Fruit fly (Drosophila melanogaster) whole organism, embryonic: ENCODE measurements around the gene NetB.

ENCODE experiments used
- Atf-2 ChIP-seq: fragments of 200-800 bp; sonication (Bioruptor generic); optimal IDR thresholded peaks from 2 replicates; lab custom pipeline; 2016; ENCODE audit warnings: missing biosample characterization, missing genetic modification characterization
- C15 ChIP-seq: fragments of 200-800 bp; sonication (Bioruptor generic); IDR thresholded peaks from 3 replicates; pipeline ENCODE4 v1.3.6; 2022; ENCODE audit warnings: missing biosample characterization, missing genetic modification characterization
- CG10321 ChIP-seq: fragments of 200-800 bp; sonication (Bioruptor generic); IDR thresholded peaks from 2 replicates; pipeline ENCODE4 v1.3.6; 2022; ENCODE audit warnings: missing biosample characterization, missing genetic modification characterization
- CG10366 ChIP-seq: fragments of 200-800 bp; sonication (Bioruptor generic); IDR thresholded peaks from 2 replicates; pipeline ENCODE4 v1.3.6; 2022; ENCODE audit warnings: missing biosample characterization, missing genetic modification characterization
- CG11504 ChIP-seq: fragments of 200-800 bp; sonication (Bioruptor generic); optimal IDR thresholded peaks from 3 replicates; lab custom pipeline; 2019; ENCODE audit warnings: missing biosample characterization, mild to moderate bottlenecking, missing genetic modification characterization, moderate library complexity
- CG12659 ChIP-seq: fragments of 200-800 bp; sonication (Bioruptor generic); optimal IDR thresholded peaks from 3 replicates; lab custom pipeline; 2017; ENCODE audit warnings: mild to moderate bottlenecking, missing biosample characterization, missing genetic modification reagents, missing genetic modification characterization
- CG13775 ChIP-seq: fragments of 200-800 bp; sonication (Bioruptor generic); optimal IDR thresholded peaks from 3 replicates; lab custom pipeline; 2017; ENCODE audit warnings: missing biosample characterization, mild to moderate bottlenecking, missing genetic modification characterization
- CG14050 ChIP-seq: fragments of 200-800 bp; sonication (Bioruptor generic); IDR thresholded peaks from 3 replicates; pipeline ENCODE4 v1.3.6; 2022; ENCODE audit warnings: missing biosample characterization, missing genetic modification characterization
- CG15011 ChIP-seq: fragments of 200-800 bp; sonication (Bioruptor generic); optimal IDR thresholded peaks from 3 replicates; lab custom pipeline; 2018; ENCODE audit warnings: missing biosample characterization, mild to moderate bottlenecking, missing genetic modification characterization
- CG16779 ChIP-seq: fragments of 200-800 bp; sonication (Bioruptor generic); IDR thresholded peaks from 2 replicates; pipeline ENCODE4 v1.3.6; 2022; ENCODE audit warnings: missing biosample characterization, missing genetic modification characterization
- CG18476 ChIP-seq: fragments of 200-800 bp; sonication (Bioruptor generic); optimal IDR thresholded peaks from 2 replicates; lab custom pipeline; 2016; ENCODE audit warnings: missing biosample characterization, mild to moderate bottlenecking, missing genetic modification characterization
- CG30020 ChIP-seq: fragments of 200-800 bp; optimal IDR thresholded peaks from 2 replicates; lab custom pipeline; 2019; ENCODE audit warnings: missing biosample characterization, mild to moderate bottlenecking, missing genetic modification characterization, moderate library complexity
- CG7963 ChIP-seq: fragments of 200-800 bp; sonication (Bioruptor generic); IDR thresholded peaks from 3 replicates; pipeline ENCODE4 v1.3.6; 2022; ENCODE audit warnings: missing biosample characterization, missing genetic modification characterization; ENCODE audit not compliant: partially characterized antibody
- CG8281 ChIP-seq: fragments of 200-800 bp; sonication (Bioruptor generic); optimal IDR thresholded peaks from 2 replicates; lab custom pipeline; 2018; ENCODE audit warnings: missing biosample characterization, mild to moderate bottlenecking, missing genetic modification characterization, moderate library complexity
- CG8944 ChIP-seq: fragments of 200-800 bp; sonication (Bioruptor generic); optimal IDR thresholded peaks from 3 replicates; lab custom pipeline; 2016; ENCODE audit warnings: missing biosample characterization, missing genetic modification characterization
- CHES-1-like ChIP-seq: fragments of 200-800 bp; sonication (Bioruptor generic); optimal IDR thresholded peaks from 2 replicates; lab custom pipeline; 2016; ENCODE audit warnings: missing biosample characterization, missing genetic modification characterization
- Chrac-16 ChIP-seq: fragments of 200-800 bp; sonication (Bioruptor generic); optimal IDR thresholded peaks from 3 replicates; lab custom pipeline; 2016; ENCODE audit warnings: missing biosample characterization, missing genetic modification characterization
- D ChIP-seq, 2 experiments: fragments of 200-800 bp in 1 of 2; fragments of >200 bp in 1 of 2; sonication (Bioruptor generic) in 1 of 2; optimal IDR thresholded peaks; 2 replicates in 1 of 2; 3 replicates in 1 of 2; lab custom pipeline; 2017; ENCODE audit warnings: mild to moderate bottlenecking in 1 of 2, missing biosample characterization in 1 of 2, missing genetic modification characterization in 1 of 2, missing genetic modification reagents in 1 of 2
- D19B ChIP-seq: fragments of 200-800 bp; sonication (Bioruptor generic); optimal IDR thresholded peaks from 2 replicates; lab custom pipeline; 2017; ENCODE audit warnings: missing biosample characterization, mild to moderate bottlenecking, missing genetic modification characterization
- E2f1 ChIP-seq: fragments of 200-800 bp; sonication (Bioruptor generic); IDR thresholded peaks from 2 replicates; pipeline ENCODE4 v1.3.6; 2022; ENCODE audit warnings: missing biosample characterization, missing genetic modification characterization
- E2f2 ChIP-seq: fragments of 200-800 bp; sonication (Bioruptor generic); IDR thresholded peaks from 2 replicates; pipeline ENCODE4 v1.3.6; 2022; ENCODE audit warnings: missing biosample characterization, missing genetic modification characterization
- HHEX ChIP-seq: fragments of 200-800 bp; sonication (Bioruptor generic); optimal IDR thresholded peaks from 3 replicates; lab custom pipeline; 2017; ENCODE audit warnings: missing biosample characterization, mild to moderate bottlenecking, missing genetic modification characterization, missing genetic modification reagents
- Oli ChIP-seq: fragments of 200-800 bp; sonication (Bioruptor generic); optimal IDR thresholded peaks from 2 replicates; lab custom pipeline; 2018; ENCODE audit warnings: missing biosample characterization, mild to moderate bottlenecking, missing genetic modification characterization, moderate library complexity
- Rfx ChIP-seq: fragments of 200-800 bp; sonication (Bioruptor generic); IDR thresholded peaks from 2 replicates; pipeline ENCODE4 v1.3.6; 2022; ENCODE audit warnings: missing biosample characterization, missing genetic modification characterization
- Sin3A ChIP-seq: fragments of >200 bp; optimal IDR thresholded peaks from 2 replicates; lab custom pipeline; 2018
- Sox102F ChIP-seq: fragments of 200-800 bp; sonication (Bioruptor generic); optimal IDR thresholded peaks from 2 replicates; lab custom pipeline; 2018; ENCODE audit warnings: missing biosample characterization, mild to moderate bottlenecking, missing genetic modification characterization, moderate library complexity
- abd-A ChIP-seq: fragments of 200-800 bp; sonication (Bioruptor generic); optimal IDR thresholded peaks from 3 replicates; lab custom pipeline; 2019; ENCODE audit warnings: missing biosample characterization, mild to moderate bottlenecking, missing genetic modification characterization, moderate library complexity
- ash1 ChIP-seq: fragments of 200-800 bp; sonication (Bioruptor generic); optimal IDR thresholded peaks from 2 replicates; lab custom pipeline; 2018; ENCODE audit warnings: missing biosample characterization, mild to moderate bottlenecking, missing genetic modification characterization
- bsh ChIP-seq, 2 experiments: fragments of 200-800 bp; sonication (Bioruptor generic); optimal IDR thresholded peaks; 2 replicates each; lab custom pipeline; 2017 to 2018; ENCODE audit warnings: mild to moderate bottlenecking in 2 of 2, missing biosample characterization in 2 of 2, missing genetic modification characterization in 2 of 2, moderate library complexity in 1 of 2
- croc ChIP-seq: fragments of 200-800 bp; sonication (Bioruptor generic); conservative IDR thresholded peaks from 3 replicates; pipeline ENCODE4 v1.3.6; 2022; ENCODE audit warnings: missing biosample characterization, missing genetic modification characterization
- dpn ChIP-seq, 2 experiments: fragments of 200-800 bp; sonication (Bioruptor generic); optimal IDR thresholded peaks; 3 replicates each; lab custom pipeline; 2016; ENCODE audit warnings: missing biosample characterization in 2 of 2, missing genetic modification characterization in 2 of 2
- fru ChIP-seq: fragments of >200 bp; optimal IDR thresholded peaks from 2 replicates; lab custom pipeline; 2017
- gsb ChIP-seq: fragments of 200-800 bp; sonication (Bioruptor generic); IDR thresholded peaks from 2 replicates; pipeline ENCODE4 v1.3.6; 2022; ENCODE audit warnings: missing biosample characterization, missing genetic modification characterization
- hkb ChIP-seq, 2 experiments: fragments of 200-800 bp in 1 of 2; fragments of >200 bp in 1 of 2; sonication (Bioruptor generic) in 1 of 2; IDR thresholded peaks in 1 of 2; optimal IDR thresholded peaks in 1 of 2; 2 replicates each; pipeline versions ENCODE4 v1.3.6 to Lab custom; 2017 to 2022; ENCODE audit warnings: missing biosample characterization in 1 of 2, missing genetic modification characterization in 1 of 2
- jing ChIP-seq: fragments of 200-800 bp; sonication (Bioruptor generic); optimal IDR thresholded peaks from 2 replicates; lab custom pipeline; 2018; ENCODE audit warnings: missing biosample characterization, mild to moderate bottlenecking, missing genetic modification characterization
- klu ChIP-seq: fragments of 200-800 bp; sonication (Bioruptor generic); IDR thresholded peaks from 2 replicates; pipeline ENCODE4 v1.3.6; 2022; ENCODE audit warnings: missing biosample characterization, missing genetic modification characterization
- onecut ChIP-seq: fragments of 200-800 bp; sonication (Bioruptor generic); IDR thresholded peaks from 2 replicates; pipeline ENCODE4 v1.3.6; 2022; ENCODE audit warnings: missing biosample characterization, missing genetic modification characterization
- pan ChIP-seq, 4 experiments: fragments of >200 bp in 3 of 4; fragments of 200-800 bp in 1 of 4; sonication (Bioruptor generic) in 1 of 4; optimal IDR thresholded peaks in 3 of 4; IDR thresholded peaks in 1 of 4; 2 replicates each; pipeline versions ENCODE4 v1.3.6 to Lab custom; 2017 to 2022; ENCODE audit warnings: missing biosample characterization in 2 of 4, missing genetic modification characterization in 2 of 4, mixed read lengths in 1 of 4
- pita ChIP-seq: fragments of 200-800 bp; sonication (Bioruptor generic); optimal IDR thresholded peaks from 2 replicates; lab custom pipeline; 2017; ENCODE audit warnings: missing biosample characterization, mild to moderate bottlenecking, missing genetic modification characterization
- prd ChIP-seq, 3 experiments: fragments of >200 bp in 2 of 3; fragments of 200-800 bp in 1 of 3; sonication (Bioruptor generic) in 1 of 3; optimal IDR thresholded peaks in 2 of 3; IDR thresholded peaks in 1 of 3; 2 replicates in 2 of 3; 3 replicates in 1 of 3; pipeline versions ENCODE4 v1.3.6 to Lab custom; 2017 to 2022; ENCODE audit warnings: missing biosample characterization in 1 of 3, missing genetic modification characterization in 1 of 3
- pzg ChIP-seq: fragments of 200-800 bp; sonication (Bioruptor generic); optimal IDR thresholded peaks from 3 replicates; lab custom pipeline; 2018; ENCODE audit warnings: missing biosample characterization, mild to moderate bottlenecking, missing genetic modification characterization, moderate library complexity
- slbo ChIP-seq: fragments of 200-800 bp; sonication (Bioruptor generic); IDR thresholded peaks from 2 replicates; pipeline ENCODE4 v1.3.6; 2022; ENCODE audit warnings: missing biosample characterization, missing genetic modification characterization
- slp2 ChIP-seq: fragments of 200-800 bp; sonication (Bioruptor generic); optimal IDR thresholded peaks from 2 replicates; lab custom pipeline; 2016; ENCODE audit warnings: missing biosample characterization, missing genetic modification characterization
- ssp ChIP-seq: fragments of 200-800 bp; sonication (Bioruptor generic); IDR thresholded peaks from 2 replicates; pipeline ENCODE4 v1.3.6; 2022; ENCODE audit warnings: missing biosample characterization, missing genetic modification characterization
- stwl ChIP-seq: fragments of 200-800 bp; sonication (Bioruptor generic); optimal IDR thresholded peaks from 3 replicates; lab custom pipeline; 2018; ENCODE audit warnings: missing biosample characterization, mild to moderate bottlenecking, missing genetic modification characterization, moderate library complexity
- tio ChIP-seq: fragments of 200-800 bp; sonication (Bioruptor generic); optimal IDR thresholded peaks from 2 replicates; lab custom pipeline; 2017; ENCODE audit warnings: missing biosample characterization, missing genetic modification characterization, inconsistent platforms
- toy ChIP-seq: fragments of 200-800 bp; sonication (Bioruptor generic); IDR thresholded peaks from 2 replicates; pipeline ENCODE4 v1.3.6; 2022; ENCODE audit warnings: missing biosample characterization, missing genetic modification characterization
- twi ChIP-seq: fragments of 200-800 bp; optimal IDR thresholded peaks from 2 replicates; lab custom pipeline; 2019; ENCODE audit warnings: missing biosample characterization, mild to moderate bottlenecking, missing genetic modification characterization, moderate library complexity
- yki ChIP-seq: fragments of >200 bp; optimal IDR thresholded peaks from 3 replicates; lab custom pipeline; 2018

NetB gene

dm6 chrX:14717245-14717644 is 31.9 kb downstream of the NetB start (continued):
- TF ChIP-seq pan (optimal IDR thresholded peaks at IDR 0.05; lab: Kevin White, UChicago): no peak
- TF ChIP-seq pan (GFP tag; optimal IDR thresholded peaks at IDR 0.05 in 1 of 2, IDR thresholded peaks at IDR 0.05 in 1 of 2): peak in 1 of 2 experiments; percentile 81
- peak; percentile 69 for TF ChIP-seq tio (GFP tag; lab: Kevin White, UChicago)
- peak; percentile 24; the same call in 1 of the 2 replicates for TF ChIP-seq ssp (GFP tag; lab: Robert Waterston, UW)
- peak; percentile 90 for TF ChIP-seq HHEX (GFP tag; lab: Kevin White, UChicago)
- TF ChIP-seq croc (GFP tag; lab: Robert Waterston, UW): peak; percentile 47
- no peak for TF ChIP-seq D (optimal IDR thresholded peaks at IDR 0.05; lab: Kevin White, UChicago)
- peak; percentile 85 for TF ChIP-seq D (GFP tag; optimal IDR thresholded peaks at IDR 0.05; lab: Kevin White, UChicago)
- no peak for TF ChIP-seq hkb (optimal IDR thresholded peaks at IDR 0.05; lab: Kevin White, UChicago)
- TF ChIP-seq hkb (GFP tag; IDR thresholded peaks at IDR 0.05; lab: Robert Waterston, UW): peak; percentile 91
- peak; percentile 56; the same call in 1 of the 3 replicates for TF ChIP-seq C15
- no peak for TF ChIP-seq pita
- peak; percentile 74 for TF ChIP-seq Rfx
- peak; percentile 0 for TF ChIP-seq Chrac-16
- no peak for TF ChIP-seq prd (optimal IDR thresholded peaks at IDR 0.05; lab: Kevin White, UChicago)
- TF ChIP-seq prd (GFP tag; IDR thresholded peaks at IDR 0.05; lab: Robert Waterston, UW): peak; percentile 60; the same call in 2 of the 3 replicates
- peak; percentile 81 for TF ChIP-seq CG12659 (GFP tag; lab: Kevin White, UChicago)
- TF ChIP-seq CG30020 (tag; lab: Kevin White, UChicago): no peak
- peak; percentile 70 for TF ChIP-seq slp2 (GFP tag; lab: Kevin White, UChicago)
- peak; percentile 85 for TF ChIP-seq Sox102F (GFP tag; lab: Kevin White, UChicago)
- TF ChIP-seq Atf-2 (GFP tag; lab: Kevin White, UChicago): peak; percentile 51
- TF ChIP-seq CG8944 (GFP tag; lab: Kevin White, UChicago): peak; percentile 68
- no peak for TF ChIP-seq abd-A (tag; lab: Kevin White, UChicago)
- TF ChIP-seq gsb (GFP tag; lab: Robert Waterston, UW): peak; percentile 60
- 0 out of 2 replicates have a peak, but pooled peaks have one; percentile 27 for TF ChIP-seq CG10321 (GFP tag; lab: Robert Waterston, UW)
- TF ChIP-seq pzg (GFP tag; lab: Kevin White, UChicago): no peak
- TF ChIP-seq toy (GFP tag; lab: Robert Waterston, UW): no peak
- TF ChIP-seq CG11504 (tag; lab: Kevin White, UChicago): peak; percentile 81
- peak; percentile 64 for TF ChIP-seq E2f2
- TF ChIP-seq Oli (tag; lab: Kevin White, UChicago): peak; percentile 61
- no peak for TF ChIP-seq stwl
- peak; percentile 69 for TF ChIP-seq CHES-1-like
- no peak for TF ChIP-seq Sin3A (lab: Kevin White, UChicago)
- TF ChIP-seq CG8281 (tag; lab: Kevin White, UChicago): peak; percentile 96
- 0 out of 2 replicates have a peak, but pooled peaks have one; percentile 42 for TF ChIP-seq CG16779 (GFP tag; lab: Robert Waterston, UW)
- peak; percentile 81 for TF ChIP-seq CG15011
- TF ChIP-seq CG13775 (GFP tag; lab: Kevin White, UChicago): peak; percentile 38
- peak; percentile 10 for TF ChIP-seq twi (tag; lab: Kevin White, UChicago)
- TF ChIP-seq CG7963 (GFP tag; lab: Robert Waterston, UW): no peak
- TF ChIP-seq CG14050 (GFP tag; lab: Robert Waterston, UW): peak; percentile 71
- peak; percentile 63 to 65 for TF ChIP-seq dpn (GFP tag; optimal IDR thresholded peaks at IDR 0.05; lab: Kevin White, UChicago)
- TF ChIP-seq jing (GFP tag; lab: Kevin White, UChicago): peak; percentile 47
- peak; percentile 59; the same call in 1 of the 2 replicates for TF ChIP-seq E2f1 (GFP tag; lab: Robert Waterston, UW)
- no peak for TF ChIP-seq fru (lab: Kevin White, UChicago)
- peak; percentile 36 to 78 for TF ChIP-seq bsh (GFP tag; optimal IDR thresholded peaks at IDR 0.05; lab: Kevin White, UChicago)
- peak; percentile 32 for TF ChIP-seq ash1 (GFP tag; lab: Kevin White, UChicago)
- TF ChIP-seq klu (GFP tag; lab: Robert Waterston, UW): peak; percentile 38; the same call in 1 of the 2 replicates
- TF ChIP-seq yki (lab: Kevin White, UChicago): no peak
- TF ChIP-seq onecut (GFP tag; lab: Robert Waterston, UW): peak; percentile 86
- TF ChIP-seq CG10366: peak; percentile 59
- TF ChIP-seq slbo: peak; percentile 26; the same call in 1 of the 2 replicates
- peak; percentile 16 for TF ChIP-seq D19B (GFP tag; lab: Kevin White, UChicago)
- peak; percentile 51 for TF ChIP-seq CG18476 (GFP tag; lab: Kevin White, UChicago)
